Fruit fly (Drosophila melanogaster) whole organism, embryonic: ENCODE results near the gene CG33946.
A peak's percentile ranks its signal among the peaks of the same experiment; 100 is the strongest.

ENCODE experiments used
- Abd-B ChIP-seq: fragments of 200-800 bp; sonication (Bioruptor generic); optimal IDR thresholded peaks from 2 replicates; lab custom pipeline; 2018; ENCODE audit warnings: missing biosample characterization, mild to moderate bottlenecking, missing genetic modification characterization, moderate library complexity
- Ada2b ChIP-seq: fragments of 200-800 bp; sonication (Bioruptor generic); IDR thresholded peaks from 2 replicates; pipeline ENCODE4 v1.3.6; 2022; ENCODE audit warnings: missing biosample characterization, missing genetic modification characterization
- CG1024 ChIP-seq: fragments of 200-800 bp; sonication (Bioruptor generic); IDR thresholded peaks from 2 replicates; pipeline ENCODE4 v1.3.6; 2022; ENCODE audit warnings: missing biosample characterization, missing genetic modification characterization
- CG10366 ChIP-seq: fragments of 200-800 bp; sonication (Bioruptor generic); IDR thresholded peaks from 2 replicates; pipeline ENCODE4 v1.3.6; 2022; ENCODE audit warnings: missing biosample characterization, missing genetic modification characterization
- CG10959 ChIP-seq: fragments of 200-800 bp; sonication (Bioruptor generic); IDR thresholded peaks from 2 replicates; pipeline ENCODE4 v1.3.6; 2022; ENCODE audit warnings: missing biosample characterization, missing genetic modification characterization
- CG11085 ChIP-seq: fragments of 200-800 bp; sonication (Bioruptor generic); IDR thresholded peaks from 2 replicates; pipeline ENCODE4 v1.3.6; 2022; ENCODE audit warnings: missing biosample characterization, missing genetic modification characterization
- CG11723 ChIP-seq: fragments of 200-800 bp; sonication (Bioruptor generic); optimal IDR thresholded peaks from 2 replicates; lab custom pipeline; 2017; ENCODE audit warnings: missing biosample characterization, mild to moderate bottlenecking, missing genetic modification characterization
- CG12299 ChIP-seq: fragments of 200-800 bp; sonication (Bioruptor generic); optimal IDR thresholded peaks from 2 replicates; lab custom pipeline; 2018; ENCODE audit warnings: missing biosample characterization, mild to moderate bottlenecking, missing genetic modification characterization
- CG13624 ChIP-seq: fragments of 200-800 bp; sonication (Bioruptor generic); optimal IDR thresholded peaks from 2 replicates; lab custom pipeline; 2016; ENCODE audit warnings: missing biosample characterization, missing genetic modification characterization
- CG13775 ChIP-seq: fragments of 200-800 bp; sonication (Bioruptor generic); optimal IDR thresholded peaks from 3 replicates; lab custom pipeline; 2017; ENCODE audit warnings: missing biosample characterization, mild to moderate bottlenecking, missing genetic modification characterization
- CG2120 ChIP-seq: fragments of 200-800 bp; sonication (Bioruptor generic); optimal IDR thresholded peaks from 3 replicates; lab custom pipeline; 2016; ENCODE audit warnings: missing biosample characterization, missing genetic modification characterization
- CG30431 ChIP-seq: fragments of 200-800 bp; sonication (Bioruptor generic); optimal IDR thresholded peaks from 2 replicates; lab custom pipeline; 2017; ENCODE audit warnings: missing biosample characterization, missing genetic modification characterization
- CG31224 ChIP-seq: fragments of 200-800 bp; sonication (Bioruptor generic); IDR thresholded peaks from 2 replicates; pipeline ENCODE4 v1.3.6; 2022; ENCODE audit warnings: missing biosample characterization, missing genetic modification characterization
- CG32772 ChIP-seq: fragments of 200-800 bp; sonication (Bioruptor generic); IDR thresholded peaks from 2 replicates; pipeline ENCODE4 v1.3.6; 2022; ENCODE audit warnings: missing biosample characterization, missing genetic modification characterization
- CG3407 ChIP-seq: fragments of 200-800 bp; sonication (Bioruptor generic); optimal IDR thresholded peaks from 2 replicates; lab custom pipeline; 2018; ENCODE audit warnings: missing biosample characterization, mild to moderate bottlenecking, missing genetic modification characterization
- CG3838 ChIP-seq: fragments of 200-800 bp; sonication (Bioruptor generic); optimal IDR thresholded peaks from 3 replicates; lab custom pipeline; 2016; ENCODE audit warnings: missing biosample characterization, missing genetic modification characterization
- CG4424 ChIP-seq: fragments of 200-800 bp; sonication (Bioruptor generic); optimal IDR thresholded peaks from 3 replicates; lab custom pipeline; 2016; ENCODE audit warnings: missing biosample characterization, missing genetic modification characterization
- CG6272 ChIP-seq: fragments of 200-800 bp; sonication (Bioruptor generic); IDR thresholded peaks from 2 replicates; pipeline ENCODE4 v1.3.6; 2022; ENCODE audit warnings: missing biosample characterization, missing genetic modification characterization
- CG6683 ChIP-seq: fragments of 200-800 bp; sonication (Bioruptor generic); optimal IDR thresholded peaks from 2 replicates; lab custom pipeline; 2017; ENCODE audit warnings: missing biosample characterization, mild to moderate bottlenecking, missing genetic modification characterization, missing genetic modification reagents
- CG7357 ChIP-seq: fragments of 200-800 bp; sonication (Bioruptor generic); IDR thresholded peaks from 3 replicates; pipeline ENCODE4 v1.3.6; 2022; ENCODE audit warnings: missing biosample characterization, missing genetic modification characterization
- CG7987 ChIP-seq: fragments of 200-800 bp; sonication (Bioruptor generic); optimal IDR thresholded peaks from 2 replicates; lab custom pipeline; 2018; ENCODE audit warnings: missing biosample characterization, mild to moderate bottlenecking, missing genetic modification characterization, moderate library complexity
- CG8944 ChIP-seq: fragments of 200-800 bp; sonication (Bioruptor generic); optimal IDR thresholded peaks from 3 replicates; lab custom pipeline; 2016; ENCODE audit warnings: missing biosample characterization, missing genetic modification characterization
- CG9797 ChIP-seq: fragments of 200-800 bp; sonication (Bioruptor generic); optimal IDR thresholded peaks from 3 replicates; lab custom pipeline; 2018; ENCODE audit warnings: missing biosample characterization, mild to moderate bottlenecking, missing genetic modification characterization
- D ChIP-seq, 2 experiments: fragments of 200-800 bp in 1 of 2; fragments of >200 bp in 1 of 2; sonication (Bioruptor generic) in 1 of 2; optimal IDR thresholded peaks; 2 replicates in 1 of 2; 3 replicates in 1 of 2; lab custom pipeline; 2017; ENCODE audit warnings: mild to moderate bottlenecking in 1 of 2, missing biosample characterization in 1 of 2, missing genetic modification characterization in 1 of 2, missing genetic modification reagents in 1 of 2
- Dip2 ChIP-seq: fragments of 200-800 bp; sonication (Bioruptor generic); IDR thresholded peaks from 2 replicates; pipeline ENCODE4 v1.3.6; 2022; ENCODE audit warnings: missing biosample characterization, missing genetic modification characterization
- Drgx ChIP-seq: fragments of 200-800 bp; sonication (Bioruptor generic); IDR thresholded peaks from 2 replicates; pipeline ENCODE4 v1.3.6; 2022; ENCODE audit warnings: missing biosample characterization, missing genetic modification characterization
- Elba2 ChIP-seq: fragments of 200-800 bp; sonication (Bioruptor generic); optimal IDR thresholded peaks from 3 replicates; lab custom pipeline; 2016; ENCODE audit warnings: missing biosample characterization, missing genetic modification characterization
- Fer1 ChIP-seq: fragments of 200-800 bp; sonication (Bioruptor generic); optimal IDR thresholded peaks from 2 replicates; lab custom pipeline; 2017; ENCODE audit warnings: missing biosample characterization, mild to moderate bottlenecking, missing genetic modification characterization
- Gsc ChIP-seq: fragments of 200-800 bp; sonication (Bioruptor generic); IDR thresholded peaks from 2 replicates; pipeline ENCODE4 v1.3.6; 2022; ENCODE audit warnings: missing biosample characterization, missing genetic modification characterization
- HLH3B ChIP-seq: fragments of 200-800 bp; sonication (Bioruptor generic); IDR thresholded peaks from 2 replicates; pipeline ENCODE4 v1.3.6; 2022; ENCODE audit warnings: missing biosample characterization, missing genetic modification characterization
- Hand ChIP-seq: fragments of 200-800 bp; sonication (Bioruptor generic); optimal IDR thresholded peaks from 2 replicates; lab custom pipeline; 2017; ENCODE audit warnings: mild to moderate bottlenecking, missing biosample characterization, missing genetic modification reagents, missing genetic modification characterization
- Hr51 ChIP-seq, 2 experiments: fragments of 200-800 bp; sonication (Bioruptor generic); optimal IDR thresholded peaks; 2 replicates in 1 of 2; 3 replicates in 1 of 2; lab custom pipeline; 2016 to 2018; ENCODE audit warnings: missing biosample characterization in 2 of 2, missing genetic modification characterization in 2 of 2, mild to moderate bottlenecking in 1 of 2, moderate library complexity in 1 of 2
- MESR4 ChIP-seq: fragments of 200-800 bp; sonication (Bioruptor generic); optimal IDR thresholded peaks from 2 replicates; lab custom pipeline; 2018; ENCODE audit warnings: missing biosample characterization, mild to moderate bottlenecking, missing genetic modification characterization, moderate library complexity
- Mad ChIP-seq: fragments of 200-800 bp; sonication (Bioruptor generic); optimal IDR thresholded peaks from 2 replicates; lab custom pipeline; 2016; ENCODE audit warnings: missing biosample characterization, missing genetic modification characterization
- Myb ChIP-seq: fragments of 200-800 bp; sonication (Bioruptor generic); optimal IDR thresholded peaks from 2 replicates; lab custom pipeline; 2016; ENCODE audit warnings: missing biosample characterization, missing genetic modification characterization
- Nf-YC ChIP-seq: fragments of 200-800 bp; optimal IDR thresholded peaks from 3 replicates; lab custom pipeline; 2019; ENCODE audit warnings: missing biosample characterization, mild to moderate bottlenecking, missing genetic modification characterization, moderate library complexity
- Oli ChIP-seq: fragments of 200-800 bp; sonication (Bioruptor generic); optimal IDR thresholded peaks from 2 replicates; lab custom pipeline; 2018; ENCODE audit warnings: missing biosample characterization, mild to moderate bottlenecking, missing genetic modification characterization, moderate library complexity
- Vsx1 ChIP-seq: fragments of 200-800 bp; sonication (Bioruptor generic); optimal IDR thresholded peaks from 2 replicates; lab custom pipeline; 2017; ENCODE audit warnings: missing biosample characterization, mild to moderate bottlenecking, missing genetic modification characterization, missing genetic modification reagents
- chn ChIP-seq: fragments of 200-800 bp; sonication (Bioruptor generic); optimal IDR thresholded peaks from 2 replicates; lab custom pipeline; 2016; ENCODE audit warnings: missing biosample characterization, missing genetic modification characterization
- crc ChIP-seq: fragments of 200-800 bp; sonication (Bioruptor generic); optimal IDR thresholded peaks from 2 replicates; lab custom pipeline; 2016; ENCODE audit warnings: missing biosample characterization, missing genetic modification characterization
- croc ChIP-seq: fragments of 200-800 bp; sonication (Bioruptor generic); conservative IDR thresholded peaks from 3 replicates; pipeline ENCODE4 v1.3.6; 2022; ENCODE audit warnings: missing biosample characterization, missing genetic modification characterization
- dmrt11E ChIP-seq: fragments of 200-800 bp; sonication (Bioruptor generic); optimal IDR thresholded peaks from 3 replicates; lab custom pipeline; 2018; ENCODE audit warnings: missing biosample characterization, mild to moderate bottlenecking, missing genetic modification characterization, moderate library complexity
- fd96Cb ChIP-seq: fragments of 200-800 bp; sonication (Bioruptor generic); optimal IDR thresholded peaks from 2 replicates; lab custom pipeline; 2018; ENCODE audit warnings: missing biosample characterization, mild to moderate bottlenecking, missing genetic modification characterization, moderate library complexity
- lilli ChIP-seq: fragments of 200-800 bp; sonication (Bioruptor generic); optimal IDR thresholded peaks from 3 replicates; lab custom pipeline; 2016; ENCODE audit warnings: missing biosample characterization, missing genetic modification characterization
- lola ChIP-seq, 3 experiments: fragments of >200 bp in 2 of 3; fragments of 200-800 bp in 1 of 3; sonication (Bioruptor generic) in 1 of 3; optimal IDR thresholded peaks; 2 replicates each; lab custom pipeline; 2017 to 2019; ENCODE audit warnings: missing biosample characterization in 3 of 3, missing genetic modification characterization in 3 of 3, mild to moderate bottlenecking in 1 of 3, moderate library complexity in 1 of 3
- mirr ChIP-seq: fragments of 200-800 bp; sonication (Bioruptor generic); optimal IDR thresholded peaks from 3 replicates; lab custom pipeline; 2018; ENCODE audit warnings: missing biosample characterization, mild to moderate bottlenecking, missing genetic modification characterization
- nerfin-2 ChIP-seq: fragments of 200-800 bp; sonication (Bioruptor generic); IDR thresholded peaks from 2 replicates; pipeline ENCODE4 v1.3.6; 2022; ENCODE audit warnings: missing biosample characterization, missing genetic modification characterization; ENCODE audit not compliant: partially characterized antibody
- onecut ChIP-seq: fragments of 200-800 bp; sonication (Bioruptor generic); IDR thresholded peaks from 2 replicates; pipeline ENCODE4 v1.3.6; 2022; ENCODE audit warnings: missing biosample characterization, missing genetic modification characterization
- prd ChIP-seq, 3 experiments: fragments of >200 bp in 2 of 3; fragments of 200-800 bp in 1 of 3; sonication (Bioruptor generic) in 1 of 3; optimal IDR thresholded peaks in 2 of 3; IDR thresholded peaks in 1 of 3; 2 replicates in 2 of 3; 3 replicates in 1 of 3; pipeline versions ENCODE4 v1.3.6 to Lab custom; 2017 to 2022; ENCODE audit warnings: missing biosample characterization in 1 of 3, missing genetic modification characterization in 1 of 3

The CG33946 gene

dm6 chr3L:6181776-6182175 lies 38.6 kb upstream of the CG33946 start, which contains the start of gene CG10274 (continued):
- no peak for TF ChIP-seq Dip2 (GFP tag; lab: Robert Waterston, UW)
- 0 out of 2 replicates have a peak, but pooled peaks have one; percentile 47 for TF ChIP-seq CG6272 (GFP tag; lab: Robert Waterston, UW)
- peak; percentile 29 for TF ChIP-seq CG3407 (GFP tag; lab: Kevin White, UChicago)
- TF ChIP-seq Hr51 (GFP tag; optimal IDR thresholded peaks at IDR 0.05; lab: Kevin White, UChicago), result peak in 1 of 2 experiments; percentile 50
- TF ChIP-seq CG30431 (GFP tag; lab: Kevin White, UChicago), result peak; percentile 16
- peak; percentile 69 for TF ChIP-seq Mad (GFP tag; lab: Kevin White, UChicago)
- TF ChIP-seq prd (optimal IDR thresholded peaks at IDR 0.05; lab: Kevin White, UChicago), result no peak
- TF ChIP-seq prd (GFP tag; IDR thresholded peaks at IDR 0.05; lab: Robert Waterston, UW), result peak; percentile 82
- peak; percentile 65 for TF ChIP-seq fd96Cb
- peak; percentile 85 for TF ChIP-seq lilli (GFP tag; lab: Kevin White, UChicago)
- TF ChIP-seq CG9797, result peak; percentile 24
- TF ChIP-seq CG10366 (GFP tag; lab: Robert Waterston, UW), result peak; percentile 50
- no peak for TF ChIP-seq Vsx1 (GFP tag; lab: Kevin White, UChicago)
- peak; percentile 79 for TF ChIP-seq Fer1 (GFP tag; lab: Kevin White, UChicago)
- no peak for TF ChIP-seq D (optimal IDR thresholded peaks at IDR 0.05; lab: Kevin White, UChicago)
- peak; percentile 29 for TF ChIP-seq D (GFP tag; optimal IDR thresholded peaks at IDR 0.05; lab: Kevin White, UChicago)
- TF ChIP-seq CG4424 (GFP tag; lab: Kevin White, UChicago), result peak; percentile 85
- TF ChIP-seq CG11085 (GFP tag; lab: Robert Waterston, UW), result peak; percentile 43
- TF ChIP-seq CG11723, result no peak
- TF ChIP-seq CG7987 (GFP tag; lab: Kevin White, UChicago), result peak; percentile 1
- peak; percentile 44 for TF ChIP-seq crc (GFP tag; lab: Kevin White, UChicago)
- TF ChIP-seq CG13624 (GFP tag; lab: Kevin White, UChicago), result peak; percentile 79
- no peak for TF ChIP-seq Hand (GFP tag; lab: Kevin White, UChicago)
- peak; percentile 77 for TF ChIP-seq dmrt11E
- TF ChIP-seq CG13775 (GFP tag; lab: Kevin White, UChicago), result peak; percentile 83
- TF ChIP-seq CG10959 (GFP tag; lab: Robert Waterston, UW), result 0 out of 2 replicates have a peak, but pooled peaks have one; percentile 24
- peak; percentile 68 for TF ChIP-seq Oli (tag; lab: Kevin White, UChicago)
- TF ChIP-seq CG7357, result peak; percentile 33; the same call in 1 of the 3 replicates
- TF ChIP-seq nerfin-2 (GFP tag; lab: Robert Waterston, UW), result no peak
- no peak for TF ChIP-seq mirr (GFP tag; lab: Kevin White, UChicago)
- TF ChIP-seq HLH3B, result peak; percentile 65
- peak; percentile 91 for TF ChIP-seq CG2120 (GFP tag; lab: Kevin White, UChicago)
- no peak for TF ChIP-seq Gsc (GFP tag; lab: Robert Waterston, UW)
- peak; percentile 63 for TF ChIP-seq CG8944 (GFP tag; lab: Kevin White, UChicago)
- TF ChIP-seq onecut (GFP tag; lab: Robert Waterston, UW), result no peak
- TF ChIP-seq Myb (GFP tag; lab: Kevin White, UChicago), result peak; percentile 72
- peak in 1 of 3 experiments; percentile 81 for TF ChIP-seq lola (GFP tag; optimal IDR thresholded peaks at IDR 0.05; lab: Kevin White, UChicago)
- TF ChIP-seq Elba2 (GFP tag; lab: Kevin White, UChicago), result peak; percentile 50
- TF ChIP-seq croc (GFP tag; lab: Robert Waterston, UW), result peak; percentile 62; the same call in 2 of the 3 replicates
- peak; percentile 60 for TF ChIP-seq Ada2b (GFP tag; lab: Robert Waterston, UW)
- peak; percentile 19 for TF ChIP-seq CG12299
- peak; percentile 39 for TF ChIP-seq CG6683 (GFP tag; lab: Kevin White, UChicago)
- TF ChIP-seq CG3838 (GFP tag; lab: Kevin White, UChicago), result peak; percentile 50
- peak; percentile 37; the same call in 1 of the 2 replicates for TF ChIP-seq Drgx (GFP tag; lab: Robert Waterston, UW)
- TF ChIP-seq CG31224 (GFP tag; lab: Robert Waterston, UW), result peak; percentile 35; the same call in 1 of the 2 replicates
- peak; percentile 52; the same call in 1 of the 2 replicates for TF ChIP-seq CG32772 (GFP tag; lab: Robert Waterston, UW)
- no peak for TF ChIP-seq Nf-YC (tag; lab: Kevin White, UChicago)
- TF ChIP-seq Abd-B (GFP tag; lab: Kevin White, UChicago), result peak; percentile 79
- TF ChIP-seq chn (GFP tag; lab: Kevin White, UChicago), result peak; percentile 72
- TF ChIP-seq MESR4 (GFP tag; lab: Kevin White, UChicago), result no peak
- TF ChIP-seq CG1024, result 0 out of 2 replicates have a peak, but pooled peaks have one; percentile 26
